Worm (Caenorhabditis elegans) whole organism, early embryonic: ENCODE results near the gene Y97E10B.1.

Experiments used
- B0310.2 ChIP-seq: sonication (generic microtip); optimal IDR thresholded peaks from 2 replicates; lab custom pipeline; 2016; ENCODE audit warnings: mild to moderate bottlenecking, missing genetic modification characterization, missing compliant biosample characterization
- F13C5.2 ChIP-seq: sonication (generic microtip); optimal IDR thresholded peaks from 2 replicates; lab custom pipeline; 2017; ENCODE audit warnings: mild to moderate bottlenecking, missing genetic modification characterization, inconsistent platforms, missing compliant biosample characterization
- aly-1 ChIP-seq: sonication (generic microtip); optimal IDR thresholded peaks from 2 replicates; lab custom pipeline; 2016; ENCODE audit warnings: missing genetic modification characterization, missing compliant biosample characterization
- ama-1 ChIP-seq: fragments of 150-350 bp; optimal IDR thresholded peaks from 2 replicates; lab custom pipeline; 2014
- ceh-13 ChIP-seq: fragments of 200-800 bp; sonication (Bioruptor generic); optimal IDR thresholded peaks from 2 replicates; lab custom pipeline; 2018; ENCODE audit warnings: mild to moderate bottlenecking, missing genetic modification characterization, missing compliant biosample characterization
- ceh-36 ChIP-seq: sonication (generic microtip); optimal IDR thresholded peaks from 2 replicates; lab custom pipeline; 2016; ENCODE audit warnings: missing genetic modification characterization, inconsistent platforms, missing compliant biosample characterization
- ets-7 ChIP-seq: sonication (generic microtip); optimal IDR thresholded peaks from 2 replicates; lab custom pipeline; 2016; ENCODE audit warnings: missing genotype, missing genetic modification characterization, missing compliant biosample characterization
- flt-1 ChIP-seq: fragments of 200-800 bp; sonication (Bioruptor generic); IDR thresholded peaks from 2 replicates; pipeline ENCODE4 v1.3.6; 2022; ENCODE audit warnings: missing genetic modification characterization, missing compliant biosample characterization
- hmbx-1 ChIP-seq: sonication (generic microtip); optimal IDR thresholded peaks from 2 replicates; lab custom pipeline; 2016; ENCODE audit warnings: mild to moderate bottlenecking, missing genetic modification characterization, missing compliant biosample characterization
- hmg-4 ChIP-seq: fragments of 200-800 bp; sonication (Bioruptor generic); optimal IDR thresholded peaks from 2 replicates; lab custom pipeline; 2018; ENCODE audit warnings: mild to moderate bottlenecking, missing genetic modification characterization, missing compliant biosample characterization
- hnd-1 ChIP-seq: sonication (generic microtip); optimal IDR thresholded peaks from 2 replicates; lab custom pipeline; 2016; ENCODE audit warnings: missing genetic modification characterization, missing compliant biosample characterization
- pes-1 ChIP-seq: fragments of 200-800 bp; sonication (Bioruptor generic); IDR thresholded peaks from 2 replicates; pipeline ENCODE4 v1.3.6; 2022; ENCODE audit warnings: missing genetic modification reagents, missing genetic modification characterization, missing compliant biosample characterization
- scrt-1 ChIP-seq: fragments of 200-800 bp; sonication (Bioruptor generic); IDR thresholded peaks from 2 replicates; pipeline ENCODE4 v1.3.6; 2022; ENCODE audit warnings: missing genetic modification characterization, missing compliant biosample characterization
- sea-1 ChIP-seq: fragments of 200-800 bp; sonication (Bioruptor generic); conservative IDR thresholded peaks from 2 replicates; pipeline ENCODE4 v1.3.6; 2022; ENCODE audit warnings: missing genetic modification characterization, missing compliant biosample characterization
- tbx-11 ChIP-seq: fragments of 200-800 bp; sonication (Bioruptor generic); IDR thresholded peaks from 2 replicates; pipeline ENCODE4 v1.3.6; 2022; ENCODE audit warnings: missing genetic modification characterization, missing compliant biosample characterization
- tbx-37 ChIP-seq: fragments of 200-800 bp; sonication (Bioruptor generic); conservative IDR thresholded peaks from 2 replicates; pipeline ENCODE4 v1.3.6; 2022; ENCODE audit warnings: missing genetic modification reagents, missing genetic modification characterization, missing compliant biosample characterization
- tra-4 ChIP-seq: sonication (generic microtip); optimal IDR thresholded peaks from 2 replicates; lab custom pipeline; 2017; ENCODE audit warnings: missing genetic modification characterization, missing compliant biosample characterization

Y97E10B.1 gene

DNA sequence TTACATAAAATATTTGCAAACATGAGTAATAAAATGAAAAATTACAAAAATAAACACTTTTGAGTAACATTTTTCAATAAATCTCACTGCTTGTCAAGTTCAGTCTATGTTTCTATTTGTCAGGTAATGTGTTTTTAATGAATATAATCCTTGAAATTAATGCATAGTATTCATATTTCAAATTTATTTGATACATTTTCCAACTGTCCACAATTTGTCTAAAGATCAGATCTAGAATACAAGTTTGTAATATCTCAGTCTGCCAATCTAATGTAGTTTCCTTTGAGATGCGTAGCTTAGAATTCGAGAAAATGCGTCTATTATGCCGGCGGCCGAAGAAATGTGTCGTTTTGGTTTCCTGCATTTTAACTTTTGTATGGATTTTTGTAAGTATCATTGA is at the start of gene Y97E10B.1:
Gene Y97E10B.1 (plus strand): TSS at position 301 of the 400 bp plus-strand sequence.
- TF ChIP-seq hmbx-1 (tag; lab: Kevin White, UChicago): no peak
- TF ChIP-seq scrt-1 (GFP tag; lab: Robert Waterston, UW): no peak
- no peak for TF ChIP-seq B0310.2 (tag; lab: Kevin White, UChicago)
- TF ChIP-seq tra-4 (tag; lab: Kevin White, UChicago): no peak
- TF ChIP-seq tbx-11 (GFP tag; lab: Robert Waterston, UW): no peak
- no peak for TF ChIP-seq sea-1 (GFP tag; lab: Robert Waterston, UW)
- TF ChIP-seq pes-1 (GFP tag; lab: Robert Waterston, UW): no peak
- no peak for TF ChIP-seq aly-1 (tag; lab: Kevin White, UChicago)
- TF ChIP-seq tbx-37 (GFP tag; lab: Robert Waterston, UW): no peak
- TF ChIP-seq ceh-13 (GFP tag; lab: Kevin White, UChicago): no peak
- no peak for TF ChIP-seq hmg-4 (GFP tag; lab: Kevin White, UChicago)
- TF ChIP-seq ama-1: no peak
- TF ChIP-seq hnd-1 (tag; lab: Kevin White, UChicago): no peak
- TF ChIP-seq ets-7 (tag; lab: Kevin White, UChicago): no peak

DNA sequence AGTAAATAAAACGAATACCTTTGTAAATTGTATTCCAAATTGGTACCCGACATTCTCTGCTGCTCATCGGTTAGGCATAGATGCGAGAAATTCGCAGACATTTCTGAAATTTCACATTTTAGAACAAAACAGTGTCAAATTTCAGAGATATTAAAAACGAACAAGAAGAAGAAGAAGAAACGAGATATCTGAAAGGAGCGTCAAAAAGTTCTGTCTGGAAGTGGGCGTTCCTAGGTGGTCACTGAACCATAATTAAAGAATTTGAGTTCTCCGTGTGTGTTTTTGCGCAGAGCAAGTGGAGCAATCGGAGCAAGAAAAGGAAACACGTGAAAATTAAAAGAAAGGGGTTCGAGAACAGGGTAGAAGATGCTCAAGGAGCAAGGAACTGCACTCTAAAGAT is 43.9 kb upstream of the Y97E10B.1 start, which contains the start of gene F40A3.7:
Gene F40A3.7 (minus strand): TSS at position 101 of the 400 bp plus-strand sequence.
- TF ChIP-seq hmbx-1 (tag; lab: Kevin White, UChicago) (no peak), tbx-37 (GFP tag; lab: Robert Waterston, UW) (no peak), ama-1 (no peak), ceh-36 (tag; lab: Kevin White, UChicago) (no peak), tbx-11 (GFP tag; lab: Robert Waterston, UW) (no peak), flt-1 (GFP tag; lab: Robert Waterston, UW) (no peak), hmg-4 (GFP tag; lab: Kevin White, UChicago) (no peak), scrt-1 (GFP tag; lab: Robert Waterston, UW) (no peak), aly-1 (tag; lab: Kevin White, UChicago) (no peak), pes-1 (GFP tag; lab: Robert Waterston, UW) (no peak), F13C5.2 (tag; lab: Kevin White, UChicago) (no peak), sea-1 (GFP tag; lab: Robert Waterston, UW) (no peak), hnd-1 (tag; lab: Kevin White, UChicago) (no peak), ceh-13 (GFP tag; lab: Kevin White, UChicago) (no peak), tra-4 (tag; lab: Kevin White, UChicago) (no peak)

DNA sequence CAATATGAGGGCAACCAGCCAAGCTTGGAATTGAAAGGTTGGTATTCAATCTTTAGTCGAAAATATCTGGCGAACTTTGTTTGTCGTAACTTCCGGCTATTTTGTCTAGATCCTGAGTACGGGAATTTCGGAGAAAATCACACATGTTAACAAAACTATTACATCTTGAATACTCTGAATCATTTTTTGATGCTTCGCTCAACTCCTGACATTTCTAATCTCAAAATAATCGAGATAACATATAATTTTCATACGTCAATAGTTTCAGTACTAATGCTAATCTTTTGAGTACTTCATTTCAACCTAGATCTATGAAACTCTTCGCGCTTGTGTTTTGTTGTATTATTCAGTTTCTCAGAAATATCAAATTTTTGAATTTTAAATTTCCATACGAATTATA is 42.4 kb upstream of the Y97E10B.1 start:
- TF ChIP-seq tbx-11 (GFP tag; lab: Robert Waterston, UW) (no peak), sea-1 (GFP tag; lab: Robert Waterston, UW) (no peak)

DNA sequence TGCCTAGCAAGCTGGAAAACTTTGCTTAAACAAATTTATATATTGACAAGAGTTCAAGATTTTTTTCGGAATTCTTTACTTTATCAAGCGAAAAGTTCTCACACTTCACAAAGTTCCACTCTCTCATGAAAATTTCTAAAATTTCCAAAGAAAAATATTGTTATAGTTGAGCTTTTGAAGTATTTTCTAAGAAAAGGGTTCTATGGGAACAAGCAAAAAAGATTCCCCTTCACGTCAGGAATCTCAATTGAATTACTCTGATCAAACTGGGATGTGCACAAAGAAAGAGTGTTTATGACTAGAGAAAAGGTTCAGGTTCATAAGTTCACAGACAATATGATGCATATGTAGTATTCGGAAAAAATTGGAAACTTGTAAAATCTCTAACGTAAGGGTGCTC is 39.3 kb upstream of the Y97E10B.1 start:
- no peak for TF ChIP-seq pes-1 (GFP tag; lab: Robert Waterston, UW)
- TF ChIP-seq scrt-1 (GFP tag; lab: Robert Waterston, UW): no peak
- no peak for TF ChIP-seq B0310.2 (tag; lab: Kevin White, UChicago)
- TF ChIP-seq ets-7 (tag; lab: Kevin White, UChicago): no peak
- TF ChIP-seq hmg-4 (GFP tag; lab: Kevin White, UChicago): no peak
- no peak for TF ChIP-seq tbx-37 (GFP tag; lab: Robert Waterston, UW)
- TF ChIP-seq hnd-1 (tag; lab: Kevin White, UChicago): no peak
- TF ChIP-seq flt-1 (GFP tag; lab: Robert Waterston, UW): no peak
- TF ChIP-seq ceh-36 (tag; lab: Kevin White, UChicago): no peak
- TF ChIP-seq tra-4 (tag; lab: Kevin White, UChicago): no peak
- TF ChIP-seq F13C5.2 (tag; lab: Kevin White, UChicago): no peak

DNA sequence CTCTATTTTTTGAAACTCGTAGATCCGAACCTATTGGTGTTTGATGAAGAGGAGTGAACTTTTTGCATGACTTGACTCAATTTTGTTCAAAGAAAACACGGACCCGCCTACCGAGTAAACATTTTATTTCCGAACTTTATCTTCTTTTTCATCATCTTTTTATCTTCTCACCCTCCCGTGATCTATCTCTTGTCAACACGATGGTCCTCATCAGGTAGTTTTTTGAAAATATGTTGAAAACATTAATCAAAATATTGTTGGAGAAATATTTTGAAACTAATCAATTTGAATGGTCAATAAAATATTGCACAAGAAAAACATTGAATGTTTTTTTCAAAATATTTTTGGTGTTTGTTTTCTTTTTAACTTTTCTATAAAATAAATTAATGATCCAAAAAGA is 35.2 kb upstream of the Y97E10B.1 start:
- TF ChIP-seq hnd-1 (tag; lab: Kevin White, UChicago) (no peak), aly-1 (tag; lab: Kevin White, UChicago) (no peak), hmbx-1 (tag; lab: Kevin White, UChicago) (no peak), hmg-4 (GFP tag; lab: Kevin White, UChicago) (no peak), pes-1 (GFP tag; lab: Robert Waterston, UW) (no peak), scrt-1 (GFP tag; lab: Robert Waterston, UW) (no peak), tbx-37 (GFP tag; lab: Robert Waterston, UW) (no peak), ama-1 (no peak), tbx-11 (GFP tag; lab: Robert Waterston, UW) (no peak), F13C5.2 (tag; lab: Kevin White, UChicago) (no peak), flt-1 (GFP tag; lab: Robert Waterston, UW) (no peak), tra-4 (tag; lab: Kevin White, UChicago) (no peak), ceh-13 (GFP tag; lab: Kevin White, UChicago) (no peak)

DNA sequence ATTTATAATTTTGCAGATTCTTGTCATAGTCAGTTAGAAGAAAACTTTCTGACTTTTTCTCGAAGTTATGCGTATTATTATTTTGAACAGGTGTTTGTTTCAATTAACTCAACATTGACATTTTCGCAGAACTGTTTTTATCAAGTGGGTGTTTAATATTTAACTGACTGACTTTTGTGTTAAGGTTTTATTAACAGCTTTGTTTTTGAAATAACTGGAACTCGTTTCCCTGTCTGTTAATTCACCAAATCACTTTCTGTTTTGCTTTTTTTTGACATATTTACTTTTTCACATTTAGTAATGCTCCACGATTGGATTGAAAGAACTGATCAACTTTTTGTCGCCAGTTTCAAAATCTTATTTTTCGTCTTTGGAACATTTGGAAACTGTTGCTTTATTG is 18.2 kb upstream of the Y97E10B.1 start, which contains the start of gene srsx-7:
Gene srsx-7 (plus strand): TSS at position 301 of the 400 bp plus-strand sequence.
- TF ChIP-seq F13C5.2 (tag; lab: Kevin White, UChicago) (no peak), aly-1 (tag; lab: Kevin White, UChicago) (no peak)

DNA sequence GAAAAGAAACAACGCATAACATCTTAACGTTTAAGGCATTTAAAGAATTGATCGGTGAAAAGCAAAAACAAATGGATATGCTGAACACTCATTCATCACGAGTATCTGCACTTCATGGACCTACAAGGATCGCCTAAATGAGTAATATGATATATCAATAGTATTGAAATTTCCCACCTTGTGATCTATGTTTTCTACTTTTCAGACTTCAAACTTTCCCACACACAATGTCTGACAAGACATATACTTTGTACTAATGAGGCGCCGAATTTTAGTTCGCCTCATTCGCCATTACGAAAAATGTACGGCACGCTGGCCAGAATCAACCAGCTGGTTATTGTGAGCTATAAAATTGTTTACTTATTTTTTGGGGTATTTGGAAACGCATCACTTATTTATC is 16.9 kb upstream of the Y97E10B.1 start, which contains the start of gene srsx-6:
Gene srsx-6 (plus strand): TSS at position 301 of the 400 bp plus-strand sequence.
- TF ChIP-seq F13C5.2 (tag; lab: Kevin White, UChicago) (no peak), scrt-1 (GFP tag; lab: Robert Waterston, UW) (no peak), hmg-4 (GFP tag; lab: Kevin White, UChicago) (no peak), pes-1 (GFP tag; lab: Robert Waterston, UW) (no peak), ceh-36 (tag; lab: Kevin White, UChicago) (no peak), ama-1 (no peak)
